Fruit fly (Drosophila melanogaster) whole organism, wandering third instar larva: ENCODE measurements around the gene Ag5r2.

Source experiments
- Myc ChIP-seq: fragments of >200 bp; optimal IDR thresholded peaks from 2 replicates; lab custom pipeline; 2017
- N ChIP-seq: fragments of >200 bp; optimal IDR thresholded peaks from 2 replicates; lab custom pipeline; 2018; ENCODE audit warnings: missing biosample characterization, missing external identifiers, missing genetic modification characterization
- brk ChIP-seq: fragments of 200-800 bp; sonication (Bioruptor generic); optimal IDR thresholded peaks from 2 replicates; lab custom pipeline; 2016; ENCODE audit warnings: missing biosample characterization, mild to moderate bottlenecking, missing genetic modification characterization
- fru ChIP-seq: fragments of 200-800 bp; sonication (Bioruptor generic); optimal IDR thresholded peaks from 3 replicates; lab custom pipeline; 2016; ENCODE audit warnings: missing biosample characterization, mild to moderate bottlenecking, missing genetic modification characterization
- h ChIP-seq: fragments of 200-800 bp; sonication (Bioruptor generic); optimal IDR thresholded peaks from 3 replicates; lab custom pipeline; 2016; ENCODE audit warnings: missing biosample characterization, mild to moderate bottlenecking, missing genetic modification characterization
- pan ChIP-seq: fragments of >200 bp; optimal IDR thresholded peaks from 2 replicates; lab custom pipeline; 2017
- sv ChIP-seq: fragments of 200-800 bp; sonication (Bioruptor generic); optimal IDR thresholded peaks from 3 replicates; lab custom pipeline; 2016; ENCODE audit warnings: missing biosample characterization, missing genetic modification characterization
- woc ChIP-seq: sonication (Bioruptor generic); optimal IDR thresholded peaks from 2 replicates; lab custom pipeline; 2016; ENCODE audit warnings: missing biosample characterization, mild to moderate bottlenecking, missing genetic modification characterization

DNA sequence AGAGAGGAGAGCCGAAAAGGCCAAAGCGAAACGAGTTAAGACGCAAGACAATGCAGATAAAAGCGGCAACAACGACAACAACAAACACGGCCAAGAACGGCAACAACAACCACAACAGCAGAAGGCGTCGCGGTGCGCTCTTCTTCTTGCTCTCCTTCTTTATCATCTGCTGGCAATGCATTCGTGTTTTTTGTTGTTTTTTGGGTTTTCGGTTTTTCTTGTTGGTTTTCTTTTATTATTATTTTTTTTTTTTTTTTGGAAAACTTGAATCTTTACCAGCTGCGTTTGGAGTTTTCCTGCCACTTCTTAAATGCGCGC lies 41.6 kb upstream of the Ag5r2 start:
- no peak for TF ChIP-seq h
- TF ChIP-seq fru = no peak
- no peak for TF ChIP-seq N (GFP tag; lab: Kevin White, UChicago)
- no peak for TF ChIP-seq Myc (lab: Kevin White, UChicago)
- no peak for TF ChIP-seq sv
- TF ChIP-seq brk (GFP tag; lab: Kevin White, UChicago) = no peak
- no peak for TF ChIP-seq woc (GFP tag; lab: Kevin White, UChicago)
- TF ChIP-seq pan (lab: Kevin White, UChicago) = no peak
